Worm (Caenorhabditis elegans): Measurements from ENCODE around the gene srh-233.

The srh-233 gene

DNA sequence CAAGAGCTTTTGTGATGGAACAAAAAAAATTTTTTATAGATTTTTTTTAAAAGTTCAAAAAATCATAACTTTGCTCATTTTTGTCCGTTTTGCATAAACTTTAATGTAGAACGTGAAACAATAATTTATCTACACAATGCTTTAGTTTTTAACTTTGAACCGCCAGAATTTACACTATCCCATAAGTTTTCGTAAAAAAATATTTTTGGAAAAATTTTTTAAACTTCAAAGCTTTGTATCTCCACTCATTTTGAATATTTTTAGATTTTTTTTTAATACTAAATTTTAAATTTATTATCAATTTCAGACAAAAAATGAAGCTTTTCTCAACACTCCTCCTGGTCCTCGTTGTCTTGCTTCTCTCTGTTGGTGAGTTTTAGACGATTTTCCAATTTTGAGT, 37.5 kb upstream of the srh-233 start, which contains the start of gene Y60A3A.21:
Y60A3A.21 (plus strand) TSS at position 301 of the 400 bp plus-strand sequence.
- TF ChIP-seq nhr-12 (tag; optimal IDR thresholded peaks at IDR 0.05) (no peak), nhr-20 (tag; optimal IDR thresholded peaks at IDR 0.05) (no peak), fkh-4 (tag; optimal IDR thresholded peaks at IDR 0.05; ENCODE audit: borderline replicate concordance) (no peak), jun-1 (tag; optimal IDR thresholded peaks at IDR 0.05) (no peak), nhr-11 (tag; optimal IDR thresholded peaks at IDR 0.05) (no peak)

DNA sequence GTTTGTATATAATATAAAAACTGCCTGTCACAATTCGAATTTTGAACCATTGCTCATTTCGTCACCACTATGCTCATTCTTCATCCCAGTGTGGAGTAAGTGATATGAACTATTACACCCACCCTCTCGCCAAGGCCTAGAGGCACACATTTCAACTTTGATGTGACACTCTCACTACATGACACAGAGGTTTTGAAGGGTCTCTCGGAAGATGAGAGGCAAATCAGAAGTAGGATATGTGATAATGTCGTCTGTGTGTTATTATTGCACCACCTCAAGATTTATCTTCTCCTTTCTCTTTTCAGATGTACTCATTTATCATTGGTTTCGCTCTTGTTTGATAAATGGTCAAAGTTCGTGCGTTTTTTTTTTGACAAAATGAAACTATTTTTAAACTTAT, 27.8 kb upstream of the srh-233 start:
- no peak for TF ChIP-seq efl-3 (GFP tag; optimal IDR thresholded peaks at IDR 0.05)
- TF ChIP-seq hlh-17 (GFP tag; optimal IDR thresholded peaks at IDR 0.05; ENCODE audit: borderline replicate concordance): no peak
- TF ChIP-seq nhr-237 (tag; optimal IDR thresholded peaks at IDR 0.05): no peak
- TF ChIP-seq fkh-8 (tag; optimal IDR thresholded peaks at IDR 0.05): no peak
- no peak for TF ChIP-seq ceh-8 (GFP tag; optimal IDR thresholded peaks at IDR 0.05)
- no peak for TF ChIP-seq nhr-76 (tag; optimal IDR thresholded peaks at IDR 0.05)
- TF ChIP-seq rnt-1 (tag; optimal IDR thresholded peaks at IDR 0.05): no peak

DNA sequence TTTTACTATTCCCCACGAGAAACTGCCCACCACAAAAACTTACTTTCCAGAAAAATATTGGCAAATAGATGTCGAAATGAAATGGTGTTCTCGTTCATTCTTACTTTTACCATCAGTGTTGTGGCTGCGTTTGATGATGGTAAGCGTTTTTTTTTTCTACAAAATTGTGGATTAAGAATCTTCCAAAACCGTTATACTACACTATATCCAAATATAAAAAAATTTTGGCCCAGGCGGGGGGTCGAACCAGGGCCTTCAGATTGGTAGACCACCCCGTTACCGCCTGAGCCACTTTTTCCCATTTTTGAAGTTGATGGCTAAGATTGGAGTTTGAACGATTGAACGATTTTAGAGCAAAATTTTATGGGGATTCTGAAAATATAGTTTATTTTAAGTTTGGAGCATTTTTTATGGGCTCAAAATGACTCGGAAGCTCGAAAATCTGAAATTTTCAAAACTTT, 26.1 kb upstream of the srh-233 start, which contains the start of gene lgc-55:
lgc-55 (plus strand) TSS at position 51 of the 461 bp plus-strand sequence.
- TF ChIP-seq nhr-85 (tag) (peak; percentile 32), ama-1 (optimal IDR thresholded peaks at IDR 0.05) (no peak)

ce11 chrV:20034912-20035311, 14.3 kb upstream of the srh-233 start:
- TF ChIP-seq fkh-8 (tag; optimal IDR thresholded peaks at IDR 0.05) (no peak), nhr-85 (tag) (peak; percentile 78), grh-1 (GFP tag; IDR thresholded peaks at IDR 0.05) (peak; percentile 42), efl-1 (optimal IDR thresholded peaks at IDR 0.05) (no peak), efl-1 (GFP tag; optimal IDR thresholded peaks at IDR 0.05 in 1 of 2) (peak in 1 of 2 experiments; percentile 66)

ce11 chrV:20037287-20037686, 11.9 kb upstream of the srh-233 start, which contains the start of gene Y113G7A.16:
TSS of gene Y113G7A.16 (plus strand) at chrV:20037587.
- TF ChIP-seq nhr-19 (GFP tag; conservative IDR thresholded peaks at IDR 0.05) (no peak), nhr-85 (tag) (peak; percentile 21)

ce11 chrV:20047310-20047709, 1.9 kb upstream of the srh-233 start, which contains the start of gene spe-19:
TSS of gene spe-19 (minus strand) at chrV:20047410.
- no peak for TF ChIP-seq nhr-47 (tag; optimal IDR thresholded peaks at IDR 0.05)
- TF ChIP-seq aha-1 (tag; optimal IDR thresholded peaks at IDR 0.05): no peak
- no peak for TF ChIP-seq zip-4 (GFP tag; optimal IDR thresholded peaks at IDR 0.05)
- TF ChIP-seq nhr-76 (tag; optimal IDR thresholded peaks at IDR 0.05): no peak
- TF ChIP-seq sptf-1 (tag; optimal IDR thresholded peaks at IDR 0.05): no peak

DNA sequence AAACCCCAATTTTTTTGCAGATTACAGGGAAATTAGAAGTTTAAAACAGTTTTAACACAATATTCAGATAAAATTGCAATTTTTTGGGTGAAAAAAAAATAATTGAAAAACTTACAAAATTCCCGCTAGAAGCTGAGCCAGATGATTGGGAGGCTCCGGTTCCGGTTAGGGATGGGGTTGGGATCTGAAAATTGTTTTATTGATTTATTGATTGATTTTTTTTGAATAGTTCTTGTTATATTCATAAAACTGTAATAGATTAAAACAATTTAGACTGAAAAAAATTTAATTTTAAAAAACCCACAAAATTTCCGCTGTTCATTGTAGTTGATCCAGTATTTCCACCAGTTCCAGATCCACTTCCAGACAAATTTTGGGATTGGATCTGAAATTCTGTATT, 10.2 kb downstream of the srh-233 start:
- TF ChIP-seq snpc-4 (tag; optimal IDR thresholded peaks at IDR 0.05) (no peak), ceh-90 (tag; optimal IDR thresholded peaks at IDR 0.05) (no peak), ets-5 (GFP tag; IDR thresholded peaks at IDR 0.05) (no peak), lir-3 (tag; optimal IDR thresholded peaks at IDR 0.05; ENCODE audit: poor library complexity) (no peak), efl-1 (optimal IDR thresholded peaks at IDR 0.05) (no peak), efl-1 (GFP tag; optimal IDR thresholded peaks at IDR 0.05 in 1 of 2) (peak in 1 of 2 experiments; percentile 5)

DNA sequence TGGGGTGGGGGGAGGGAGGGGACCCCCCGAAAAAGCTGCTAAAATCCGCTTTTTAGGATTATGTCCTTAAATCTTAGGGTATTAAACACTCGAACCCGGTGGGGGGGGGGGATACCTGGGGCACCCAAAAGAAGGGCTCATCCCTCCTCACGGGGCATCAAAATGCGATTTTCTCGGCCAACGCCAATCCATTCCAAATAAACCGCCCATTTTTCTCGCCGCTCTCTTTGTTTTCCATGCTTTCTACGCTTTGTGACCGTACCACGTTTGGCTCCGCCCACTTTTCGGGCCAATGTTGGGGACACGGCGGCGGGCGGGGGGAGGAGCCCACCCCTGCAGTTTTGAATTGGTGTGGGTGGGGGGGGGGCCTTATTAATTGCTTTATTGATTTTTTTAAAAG, 12.3 kb downstream of the srh-233 start:
- TF ChIP-seq lsy-2 (tag; optimal IDR thresholded peaks at IDR 0.05): peak in 1 of 2 experiments; percentile 34
- TF ChIP-seq unc-98 (GFP tag; IDR thresholded peaks at IDR 0.05): no peak
- no peak for TF ChIP-seq mef-2 (tag; optimal IDR thresholded peaks at IDR 0.05)
- no peak for TF ChIP-seq xbp-1 (tag; optimal IDR thresholded peaks at IDR 0.05)
- 0 out of 2 replicates have a peak, but pooled peaks have one; percentile 20 for TF ChIP-seq grh-1 (GFP tag; IDR thresholded peaks at IDR 0.05)
- TF ChIP-seq efl-1 (optimal IDR thresholded peaks at IDR 0.05): no peak
- peak in 1 of 2 experiments; percentile 79 for TF ChIP-seq efl-1 (GFP tag; optimal IDR thresholded peaks at IDR 0.05 in 1 of 2)
- no peak for TF ChIP-seq alr-1 (tag; optimal IDR thresholded peaks at IDR 0.05; ENCODE audit: borderline replicate concordance)
- peak; percentile 61 for TF ChIP-seq nhr-85 (tag)
- 0 out of 2 replicates have a peak, but pooled peaks have one; percentile 11 for TF ChIP-seq nhr-19 (GFP tag; conservative IDR thresholded peaks at IDR 0.05)
